Worm (Caenorhabditis elegans) whole organism, mixed stage, embryonic: ENCODE data around the gene F56A8.4.

Source experiments
- M03D4.4 ChIP-seq: sonication (generic microtip); optimal IDR thresholded peaks from 2 replicates; lab custom pipeline; 2017; ENCODE audit warnings: mild to moderate bottlenecking, missing genetic modification characterization, missing compliant biosample characterization
- bed-3 ChIP-seq: fragments of 200-800 bp; sonication (Bioruptor generic); optimal IDR thresholded peaks from 3 replicates; lab custom pipeline; 2018; ENCODE audit warnings: mild to moderate bottlenecking, missing genetic modification characterization, moderate library complexity, missing compliant biosample characterization
- blmp-1 ChIP-seq: fragments of 150-350 bp; optimal IDR thresholded peaks from 2 replicates; lab custom pipeline; 2014; ENCODE audit warnings: missing biosample characterization, missing genetic modification characterization
- ceh-39 ChIP-seq: fragments of 150-350 bp; optimal IDR thresholded peaks from 2 replicates; lab custom pipeline; 2014; ENCODE audit warnings: missing biosample characterization, missing genetic modification characterization
- ceh-43 ChIP-seq: fragments of 200-800 bp; sonication (Bioruptor generic); optimal IDR thresholded peaks from 2 replicates; lab custom pipeline; 2018; ENCODE audit warnings: mild to moderate bottlenecking, missing genetic modification characterization, moderate library complexity, missing compliant biosample characterization
- ceh-83 ChIP-seq: fragments of 200-800 bp; sonication (Bioruptor generic); optimal IDR thresholded peaks from 2 replicates; lab custom pipeline; 2018; ENCODE audit warnings: mild to moderate bottlenecking, missing genetic modification characterization, missing compliant biosample characterization
- ces-1 ChIP-seq: fragments of 150-350 bp; optimal IDR thresholded peaks from 2 replicates; lab custom pipeline; 2014; ENCODE audit warnings: missing biosample characterization, missing genetic modification reagents, missing genetic modification characterization
- cnd-1 ChIP-seq: fragments of 200-800 bp; sonication (Bioruptor generic); optimal IDR thresholded peaks from 2 replicates; lab custom pipeline; 2018; ENCODE audit warnings: mild to moderate bottlenecking, missing genetic modification characterization, missing compliant biosample characterization
- drap-1 ChIP-seq: fragments of 200-800 bp; sonication (Bioruptor generic); optimal IDR thresholded peaks from 3 replicates; lab custom pipeline; 2018; ENCODE audit warnings: mild to moderate bottlenecking, missing genetic modification characterization, missing compliant biosample characterization
- elt-1 ChIP-seq: sonication (generic microtip); optimal IDR thresholded peaks from 2 replicates; lab custom pipeline; 2017; ENCODE audit warnings: missing genetic modification characterization, mild to moderate bottlenecking, missing compliant biosample characterization, antibody characterized with exemption, moderate library complexity, borderline replicate concordance; ENCODE audit not compliant: insufficient read depth
- elt-3 ChIP-seq: fragments of 150-350 bp; optimal IDR thresholded peaks from 2 replicates; lab custom pipeline; 2014; ENCODE audit warnings: missing biosample characterization, missing genetic modification characterization
- flh-1 ChIP-seq: fragments of 200-800 bp; sonication (Bioruptor generic); optimal IDR thresholded peaks from 2 replicates; lab custom pipeline; 2018; ENCODE audit warnings: mild to moderate bottlenecking, missing genetic modification characterization, moderate library complexity, missing compliant biosample characterization
- ham-2 ChIP-seq: fragments of 200-800 bp; sonication (Bioruptor generic); optimal IDR thresholded peaks from 2 replicates; lab custom pipeline; 2018; ENCODE audit warnings: mild to moderate bottlenecking, missing genetic modification characterization, missing compliant biosample characterization
- hlh-1 ChIP-seq: fragments of 150-350 bp; optimal IDR thresholded peaks from 2 replicates; lab custom pipeline; 2014; ENCODE audit warnings: missing biosample characterization, missing genetic modification reagents, missing genetic modification characterization
- lin-13 ChIP-seq: fragments of 150-350 bp; optimal IDR thresholded peaks from 2 replicates; lab custom pipeline; 2014; ENCODE audit warnings: missing biosample characterization, missing genetic modification characterization
- lin-32 ChIP-seq: fragments of 200-800 bp; sonication (Bioruptor generic); optimal IDR thresholded peaks from 2 replicates; lab custom pipeline; 2018; ENCODE audit warnings: mild to moderate bottlenecking, missing genetic modification characterization, missing compliant biosample characterization
- lsy-2 ChIP-seq: fragments of 150-350 bp; optimal IDR thresholded peaks from 2 replicates; lab custom pipeline; 2014; ENCODE audit warnings: missing biosample characterization, missing genetic modification characterization
- mab-5 ChIP-seq: fragments of 150-350 bp; optimal IDR thresholded peaks from 2 replicates; lab custom pipeline; 2014; ENCODE audit warnings: missing biosample characterization, missing genetic modification characterization
- mep-1 ChIP-seq: fragments of 150-350 bp; optimal IDR thresholded peaks from 2 replicates; lab custom pipeline; 2017; ENCODE audit warnings: missing biosample characterization, missing genetic modification reagents, missing genetic modification characterization, inconsistent platforms
- mls-2 ChIP-seq: sonication (generic microtip); optimal IDR thresholded peaks from 2 replicates; lab custom pipeline; 2016; ENCODE audit warnings: mild to moderate bottlenecking, missing genetic modification characterization, moderate library complexity, missing compliant biosample characterization
- nhr-12 ChIP-seq: fragments of 150-350 bp; optimal IDR thresholded peaks from 2 replicates; lab custom pipeline; 2014; ENCODE audit warnings: missing biosample characterization, missing genetic modification characterization
- nhr-2 ChIP-seq: fragments of 150-350 bp; optimal IDR thresholded peaks from 2 replicates; lab custom pipeline; 2014; ENCODE audit warnings: missing biosample characterization, missing genetic modification characterization
- nhr-237 ChIP-seq: fragments of 150-350 bp; optimal IDR thresholded peaks from 2 replicates; lab custom pipeline; 2014; ENCODE audit warnings: missing biosample characterization, missing genetic modification characterization
- nhr-28 ChIP-seq: fragments of 150-350 bp; optimal IDR thresholded peaks from 2 replicates; lab custom pipeline; 2014; ENCODE audit warnings: missing biosample characterization, missing genetic modification characterization
- nhr-76 ChIP-seq: sonication (generic microtip); optimal IDR thresholded peaks from 2 replicates; lab custom pipeline; 2017; ENCODE audit warnings: missing biosample characterization, missing genetic modification characterization
- pha-4 ChIP-seq: fragments of 150-350 bp; optimal IDR thresholded peaks from 2 replicates; lab custom pipeline; 2018; ENCODE audit warnings: missing biosample characterization, missing genetic modification reagents, missing genetic modification characterization
- sem-2 ChIP-seq: fragments of 200-800 bp; sonication (Bioruptor generic); optimal IDR thresholded peaks from 2 replicates; lab custom pipeline; 2018; ENCODE audit warnings: mild to moderate bottlenecking, missing genetic modification characterization, missing compliant biosample characterization
- snpc-4 ChIP-seq: fragments of 150-350 bp; optimal IDR thresholded peaks from 2 replicates; lab custom pipeline; 2014; ENCODE audit warnings: missing biosample characterization, missing genetic modification characterization
- sptf-1 ChIP-seq: sonication (generic microtip); optimal IDR thresholded peaks from 2 replicates; lab custom pipeline; 2017; ENCODE audit warnings: mild to moderate bottlenecking, missing genetic modification characterization, moderate library complexity, missing compliant biosample characterization
- tbx-8 ChIP-seq: fragments of 200-800 bp; sonication (Bioruptor generic); optimal IDR thresholded peaks from 2 replicates; lab custom pipeline; 2018; ENCODE audit warnings: mild to moderate bottlenecking, missing genetic modification characterization, moderate library complexity, missing compliant biosample characterization
- unc-120 ChIP-seq: sonication (generic microtip); optimal IDR thresholded peaks from 2 replicates; lab custom pipeline; 2017; ENCODE audit warnings: missing genetic modification characterization, missing compliant biosample characterization; ENCODE audit not compliant: poor library complexity, severe bottlenecking
- unc-39 ChIP-seq: fragments of 150-350 bp; optimal IDR thresholded peaks from 2 replicates; lab custom pipeline; 2014; ENCODE audit warnings: missing biosample characterization, missing genetic modification characterization
- unc-62 ChIP-seq: fragments of 150-350 bp; optimal IDR thresholded peaks from 2 replicates; lab custom pipeline; 2014; ENCODE audit warnings: missing biosample characterization, missing genetic modification reagents, missing genetic modification characterization
- zip-8 ChIP-seq: fragments of 150-350 bp; optimal IDR thresholded peaks from 2 replicates; lab custom pipeline; 2014; ENCODE audit warnings: missing biosample characterization, missing genetic modification characterization
- ztf-11 ChIP-seq: fragments of 150-350 bp; optimal IDR thresholded peaks from 2 replicates; lab custom pipeline; 2014; ENCODE audit warnings: missing biosample characterization, missing genetic modification characterization

The F56A8.4 gene

ce11 chrIII:13270896-13271295, 7.8 kb downstream of the F56A8.4 start:
- TF ChIP-seq ceh-83, result no peak
- peak; percentile 35 for TF ChIP-seq ces-1 (GFP tag; lab: Kevin White, UChicago)

- no peak for TF ChIP-seq hlh-1 (tag; lab: Kevin White, UChicago)
- no peak for TF ChIP-seq lin-32
- TF ChIP-seq ceh-39, result no peak
- no peak for TF ChIP-seq lin-13 (tag; lab: Kevin White, UChicago)
- no peak for TF ChIP-seq nhr-28 (tag; lab: Kevin White, UChicago)
- TF ChIP-seq elt-1 (tag; lab: Kevin White, UChicago), result no peak
Measured at ce11 chrIII:13272227-13272626, 9.1 kb downstream of the F56A8.4 start.

ce11 chrIII:13272788-13273187, 9.7 kb downstream of the F56A8.4 start:
- TF ChIP-seq ceh-43 (GFP tag; lab: Kevin White, UChicago) (no peak), nhr-12 (no peak), unc-120 (tag; lab: Kevin White, UChicago) (no peak), zip-8 (tag; lab: Kevin White, UChicago) (no peak), snpc-4 (tag; lab: Kevin White, UChicago) (no peak), mls-2 (tag; lab: Kevin White, UChicago) (no peak), lsy-2 (tag; lab: Kevin White, UChicago) (no peak), nhr-76 (tag; lab: Kevin White, UChicago) (no peak), elt-3 (no peak), pha-4 (tag; lab: Kevin White, UChicago) (no peak), nhr-237 (no peak), ceh-39 (no peak), ztf-11 (tag; lab: Kevin White, UChicago) (no peak), M03D4.4 (tag; lab: Kevin White, UChicago) (no peak), lin-32 (no peak), cnd-1 (no peak)

ce11 chrIII:13275784-13276183, 12.7 kb downstream of the F56A8.4 start:
- TF ChIP-seq zip-8 (tag; lab: Kevin White, UChicago) (no peak), nhr-237 (no peak), mab-5 (tag; lab: Kevin White, UChicago) (no peak), pha-4 (tag; lab: Kevin White, UChicago) (peak; percentile 22), tbx-8 (GFP tag; lab: Kevin White, UChicago) (no peak), ztf-11 (tag; lab: Kevin White, UChicago) (no peak), flh-1 (GFP tag; lab: Kevin White, UChicago) (no peak), sptf-1 (tag; lab: Kevin White, UChicago) (peak; percentile 64), bed-3 (GFP tag; lab: Kevin White, UChicago) (no peak), nhr-76 (tag; lab: Kevin White, UChicago) (no peak), nhr-12 (no peak), elt-3 (no peak), ceh-83 (no peak), lin-32 (peak; percentile 38), elt-1 (tag; lab: Kevin White, UChicago) (no peak), unc-39 (tag; lab: Kevin White, UChicago) (no peak), drap-1 (GFP tag; lab: Kevin White, UChicago) (peak; percentile 28), sem-2 (GFP tag; lab: Kevin White, UChicago) (no peak), mls-2 (tag; lab: Kevin White, UChicago) (peak; percentile 48), mep-1 (tag; lab: Kevin White, UChicago) (no peak), ceh-43 (GFP tag; lab: Kevin White, UChicago) (no peak), unc-62 (GFP tag; lab: Kevin White, UChicago) (no peak), nhr-2 (tag; lab: Kevin White, UChicago) (no peak), ceh-39 (no peak), ces-1 (GFP tag; lab: Kevin White, UChicago) (peak; percentile 55), unc-120 (tag; lab: Kevin White, UChicago) (peak; percentile 37), snpc-4 (tag; lab: Kevin White, UChicago) (no peak), lin-13 (tag; lab: Kevin White, UChicago) (no peak), cnd-1 (peak; percentile 59), nhr-28 (tag; lab: Kevin White, UChicago) (no peak), hlh-1 (tag; lab: Kevin White, UChicago) (no peak), blmp-1 (no peak), ham-2 (GFP tag; lab: Kevin White, UChicago) (peak; percentile 12), M03D4.4 (tag; lab: Kevin White, UChicago) (no peak), lsy-2 (tag; lab: Kevin White, UChicago) (peak; percentile 1)
